Fruit fly (Drosophila melanogaster): ENCODE results near the gene Socs36E.

The Socs36E gene

DNA sequence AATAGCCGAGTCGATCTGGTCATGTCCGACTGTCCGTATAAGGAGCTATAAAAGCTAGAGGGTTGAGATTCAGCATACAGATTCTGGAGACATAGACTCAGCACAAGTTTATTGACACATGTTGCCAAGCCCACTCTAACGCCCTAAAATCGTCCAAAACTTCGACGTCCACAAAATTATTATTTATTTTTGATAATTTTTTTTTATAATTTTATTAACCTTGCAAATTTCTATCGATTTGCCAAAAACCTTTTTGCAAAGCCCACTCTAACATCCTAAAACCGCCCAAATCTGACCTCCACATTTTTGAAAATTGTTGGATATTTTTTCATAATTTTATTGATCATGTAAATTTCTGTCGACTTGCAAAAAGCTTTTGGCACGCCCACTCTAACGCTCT lies 7.0 kb upstream of the Socs36E start, which contains the start of gene JMJD4:
Gene JMJD4 (minus strand): TSS at position 101 of the 400 bp plus-strand sequence.
- TF ChIP-seq ey (GFP tag; optimal IDR thresholded peaks at IDR 0.05) (no peak), Dfd (GFP tag; optimal IDR thresholded peaks at IDR 0.05) (peak; percentile 11)

DNA sequence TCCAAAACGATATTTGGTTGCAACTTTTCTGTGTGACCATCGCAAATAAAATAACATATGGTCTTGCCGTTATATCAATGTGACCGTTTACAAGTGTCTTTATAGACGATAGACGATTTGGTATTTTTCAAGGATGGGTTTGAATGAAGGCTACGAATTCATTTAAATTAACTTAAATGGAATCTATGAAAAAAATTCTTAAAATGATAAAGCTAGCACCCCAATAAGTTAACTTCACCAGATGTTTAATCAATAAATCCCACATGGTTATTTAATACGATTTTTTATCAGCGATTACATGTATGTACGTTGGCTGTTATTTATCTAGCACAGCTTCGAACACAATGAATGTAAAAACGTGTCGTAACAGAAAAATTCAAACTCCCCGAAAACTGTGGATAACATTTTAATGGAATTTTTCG lies 6.4 kb upstream of the Socs36E start:
- TF ChIP-seq dl (GFP tag; optimal IDR thresholded peaks at IDR 0.05; ENCODE audit: insufficient read depth in 1 of 2, partially characterized antibody in 2 of 2), result no peak
- peak; percentile 77 for TF ChIP-seq Myc (optimal IDR thresholded peaks at IDR 0.05)

DNA sequence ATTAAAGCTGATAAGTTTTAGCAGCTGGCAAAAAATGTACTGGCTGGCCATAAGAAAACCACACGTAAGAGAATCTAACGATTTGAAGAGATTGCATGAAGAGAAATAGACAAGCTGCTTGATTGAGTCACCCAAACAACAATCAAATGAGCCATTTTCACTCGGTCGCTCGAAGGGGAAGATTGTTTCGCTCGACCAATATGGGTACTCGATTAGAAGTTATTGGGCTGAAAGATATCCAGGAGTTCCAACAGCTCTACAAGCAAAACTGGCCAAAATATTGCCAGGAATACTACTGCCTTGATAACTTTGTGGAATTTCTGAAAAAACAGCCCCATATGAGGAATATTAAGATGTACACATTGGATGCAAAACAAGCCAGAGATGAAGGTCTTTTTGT lies 3.7 kb upstream of the Socs36E start, which contains the start of gene CG5783:
Gene CG5783 (plus strand): TSS at position 167 of the 400 bp plus-strand sequence.
- TF ChIP-seq CrebA (GFP tag; optimal IDR thresholded peaks at IDR 0.05; ENCODE audit: borderline replicate concordance) (no peak), sv (GFP tag; optimal IDR thresholded peaks at IDR 0.05) (no peak)

DNA sequence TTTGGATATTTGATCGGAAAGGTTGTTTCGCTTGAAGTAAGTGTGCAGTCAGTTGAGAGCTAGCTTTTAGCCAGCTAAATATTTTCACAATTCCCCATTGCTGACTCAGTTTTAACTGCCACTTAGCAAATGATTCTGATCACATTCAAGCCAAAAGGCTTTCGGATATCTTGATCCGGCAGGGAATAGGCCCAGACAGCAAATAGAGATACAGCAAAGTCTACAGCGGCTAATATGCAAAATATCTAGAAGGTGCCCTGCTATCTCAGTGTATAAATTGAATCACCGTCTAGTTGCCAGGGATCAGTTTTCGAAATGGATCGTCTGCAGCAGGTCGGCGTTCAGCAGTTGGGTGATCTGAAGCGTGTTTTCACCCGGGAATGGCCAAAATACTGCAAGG lies 2.3 kb upstream of the Socs36E start, which contains the start of gene CG15155:
Gene CG15155 (plus strand): TSS at position 301 of the 400 bp plus-strand sequence.
- no peak for TF ChIP-seq Mio (GFP tag; optimal IDR thresholded peaks at IDR 0.05)

DNA sequence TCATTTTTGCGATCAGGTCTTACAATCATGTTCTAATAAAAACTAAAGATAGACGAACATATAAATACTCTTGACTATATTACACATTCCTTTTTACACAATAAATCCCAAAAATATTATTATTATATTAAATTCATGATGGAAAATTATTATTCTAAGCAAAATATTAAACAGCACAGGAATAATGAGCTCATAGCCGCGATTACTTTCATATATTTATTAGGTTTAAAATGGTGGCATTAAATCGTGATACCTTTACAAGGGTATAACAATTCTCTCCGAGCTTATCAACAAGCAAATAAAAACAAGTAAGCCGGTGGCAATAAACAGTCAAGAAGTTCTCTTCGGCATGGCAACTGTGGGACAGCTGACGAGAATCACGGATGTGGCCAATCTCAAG lies 851 bp upstream of the Socs36E start, which contains the start of gene CG17681:
Gene CG17681 (plus strand): TSS at position 56 of the 400 bp plus-strand sequence.
- TF ChIP-seq woc (GFP tag; optimal IDR thresholded peaks at IDR 0.05) (peak; percentile 5), N (GFP tag; optimal IDR thresholded peaks at IDR 0.05) (no peak), Abd-B (GFP tag; optimal IDR thresholded peaks at IDR 0.05) (no peak), h (GFP tag; optimal IDR thresholded peaks at IDR 0.05) (no peak), lola (GFP tag; optimal IDR thresholded peaks at IDR 0.05) (no peak), fru (GFP tag; optimal IDR thresholded peaks at IDR 0.05) (peak; percentile 34), OdsH (GFP tag; optimal IDR thresholded peaks at IDR 0.05) (peak; percentile 45), foxo (GFP tag; optimal IDR thresholded peaks at IDR 0.05) (peak in 1 of 2 experiments; percentile 54), jim (GFP tag; optimal IDR thresholded peaks at IDR 0.05) (no peak), Rel (GFP tag; optimal IDR thresholded peaks at IDR 0.05) (no peak), Rel (tag; optimal IDR thresholded peaks at IDR 0.05) (peak; percentile 31), HLH106 (tag; optimal IDR thresholded peaks at IDR 0.05) (peak; percentile 28), brk (GFP tag; optimal IDR thresholded peaks at IDR 0.05) (peak; percentile 58), rgr (GFP tag; optimal IDR thresholded peaks at IDR 0.05) (peak; percentile 60), psq (GFP tag; optimal IDR thresholded peaks at IDR 0.05) (peak; percentile 0), tai (GFP tag; optimal IDR thresholded peaks at IDR 0.05) (no peak), ey (GFP tag; optimal IDR thresholded peaks at IDR 0.05) (no peak), Dif (GFP tag; optimal IDR thresholded peaks at IDR 0.05; ENCODE audit: partially characterized antibody) (no peak), sage (GFP tag; optimal IDR thresholded peaks at IDR 0.05) (peak; percentile 17)

DNA sequence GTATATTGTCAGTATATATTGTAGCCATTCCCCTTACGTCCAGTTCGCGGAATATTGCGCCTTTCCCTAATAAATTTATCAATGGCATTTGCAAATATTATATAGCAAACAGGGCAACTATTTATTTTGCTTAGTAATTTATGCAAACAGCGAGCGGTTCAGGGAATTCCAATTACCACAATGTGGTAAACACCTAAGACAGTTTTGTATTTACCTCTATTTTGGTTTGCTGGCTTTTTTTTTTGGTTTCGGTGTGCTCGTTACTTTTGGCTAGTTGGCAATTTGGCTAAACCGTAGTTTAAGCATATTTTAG lies 435 bp downstream of the Socs36E start:
- peak; percentile 62 for TF ChIP-seq tai (GFP tag; optimal IDR thresholded peaks at IDR 0.05)
- TF ChIP-seq rgr (GFP tag; optimal IDR thresholded peaks at IDR 0.05), result peak; percentile 14
- TF ChIP-seq sv (GFP tag; optimal IDR thresholded peaks at IDR 0.05), result no peak
- no peak for TF ChIP-seq sage (GFP tag; optimal IDR thresholded peaks at IDR 0.05)
- peak; percentile 13 for TF ChIP-seq Hr83 (GFP tag; optimal IDR thresholded peaks at IDR 0.05; ENCODE audit: poor library complexity, severe bottlenecking)
- TF ChIP-seq OdsH (GFP tag; optimal IDR thresholded peaks at IDR 0.05), result peak; percentile 31

DNA sequence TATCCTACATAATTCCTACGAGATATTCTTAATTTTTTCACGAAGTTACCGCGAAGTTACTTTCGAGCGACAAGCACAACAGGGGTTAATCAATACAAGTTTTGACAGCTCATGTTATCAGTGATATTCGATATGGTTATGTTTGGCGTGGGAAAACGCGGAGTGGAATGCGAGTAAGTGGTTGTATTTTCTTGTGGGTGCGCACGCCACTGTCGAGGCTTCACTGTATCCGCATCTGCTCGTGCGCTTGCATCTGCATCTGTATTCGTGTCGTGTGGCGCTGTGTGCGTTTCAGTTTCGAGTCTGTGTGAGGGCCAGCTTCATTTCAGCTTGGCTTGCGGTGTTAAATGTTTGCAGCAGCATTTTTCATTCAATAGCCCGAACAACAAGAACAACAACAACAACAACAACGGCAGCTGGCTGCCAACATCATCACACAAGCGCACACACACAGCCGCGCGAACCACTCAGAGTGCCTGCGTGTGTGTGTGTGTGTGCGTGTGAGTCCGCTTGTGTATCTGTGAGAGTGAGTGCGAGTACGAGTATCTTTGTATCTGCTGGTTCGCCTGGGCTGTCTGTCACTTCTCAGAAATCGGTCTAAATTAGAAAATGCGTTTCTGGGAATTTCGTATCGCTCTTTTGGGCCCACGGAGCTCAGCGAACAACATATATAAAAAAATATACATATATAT lies 937 bp downstream of the Socs36E start:
- TF ChIP-seq Hr83 (GFP tag; optimal IDR thresholded peaks at IDR 0.05; ENCODE audit: poor library complexity, severe bottlenecking), result peak; percentile 52
- no peak for TF ChIP-seq Mio (GFP tag; optimal IDR thresholded peaks at IDR 0.05)
- peak; percentile 65 for TF ChIP-seq Abd-B (GFP tag; optimal IDR thresholded peaks at IDR 0.05)
- TF ChIP-seq h (GFP tag; optimal IDR thresholded peaks at IDR 0.05), result peak; percentile 62
- peak; percentile 4 for TF ChIP-seq Sp1 (GFP tag; optimal IDR thresholded peaks at IDR 0.05)
- TF ChIP-seq brk (GFP tag; optimal IDR thresholded peaks at IDR 0.05), result no peak
- TF ChIP-seq foxo (GFP tag; optimal IDR thresholded peaks at IDR 0.05), result peak in 1 of 2 experiments; percentile 48
- TF ChIP-seq fru (GFP tag; optimal IDR thresholded peaks at IDR 0.05), result peak; percentile 60
- peak; percentile 67 for TF ChIP-seq ey (GFP tag; optimal IDR thresholded peaks at IDR 0.05)
- TF ChIP-seq Jra (GFP tag; optimal IDR thresholded peaks at IDR 0.05), result no peak
- TF ChIP-seq sage (GFP tag; optimal IDR thresholded peaks at IDR 0.05), result no peak
- TF ChIP-seq sv (GFP tag; optimal IDR thresholded peaks at IDR 0.05), result peak; percentile 22
- no peak for TF ChIP-seq Rel (GFP tag; optimal IDR thresholded peaks at IDR 0.05)
- peak; percentile 41 for TF ChIP-seq Rel (tag; optimal IDR thresholded peaks at IDR 0.05)
- no peak for TF ChIP-seq Vsx2 (GFP tag; optimal IDR thresholded peaks at IDR 0.05; ENCODE audit: partially characterized antibody)
- no peak for TF ChIP-seq CG32264 (GFP tag; optimal IDR thresholded peaks at IDR 0.05)
- TF ChIP-seq Hr78 (GFP tag; optimal IDR thresholded peaks at IDR 0.05), result no peak
- peak; percentile 67 for TF ChIP-seq woc (GFP tag; optimal IDR thresholded peaks at IDR 0.05)
- TF ChIP-seq CG9705 (GFP tag; optimal IDR thresholded peaks at IDR 0.05), result peak; percentile 23
- TF ChIP-seq pan (optimal IDR thresholded peaks at IDR 0.05), result no peak
- TF ChIP-seq HLH106 (tag; optimal IDR thresholded peaks at IDR 0.05), result peak; percentile 56
- TF ChIP-seq Hnf4 (GFP tag; optimal IDR thresholded peaks at IDR 0.05), result no peak
- no peak for TF ChIP-seq rgr (GFP tag; optimal IDR thresholded peaks at IDR 0.05)
- peak; percentile 30 for TF ChIP-seq Dfd (GFP tag; optimal IDR thresholded peaks at IDR 0.05)
- no peak for TF ChIP-seq OdsH (GFP tag; optimal IDR thresholded peaks at IDR 0.05)
- peak; percentile 69 for TF ChIP-seq CrebA (GFP tag; optimal IDR thresholded peaks at IDR 0.05; ENCODE audit: borderline replicate concordance)
- peak; percentile 76 for TF ChIP-seq N (GFP tag; optimal IDR thresholded peaks at IDR 0.05)

Data from whole organism, wandering third instar larva.